Worm (Caenorhabditis elegans) whole organism, L4/young adult: ENCODE measurements around the gene efk-1.

Experiments used
- dao-5 ChIP-seq: sonication (generic microtip); optimal IDR thresholded peaks from 2 replicates; lab custom pipeline; 2016; ENCODE audit warnings: missing genotype, missing genetic modification characterization, moderate library complexity, missing compliant biosample characterization
- him-1 ChIP-seq: sonication (generic microtip); optimal IDR thresholded peaks from 2 replicates; lab custom pipeline; 2016; ENCODE audit warnings: missing genotype, missing genetic modification reagents, missing genetic modification characterization, missing compliant biosample characterization

DNA sequence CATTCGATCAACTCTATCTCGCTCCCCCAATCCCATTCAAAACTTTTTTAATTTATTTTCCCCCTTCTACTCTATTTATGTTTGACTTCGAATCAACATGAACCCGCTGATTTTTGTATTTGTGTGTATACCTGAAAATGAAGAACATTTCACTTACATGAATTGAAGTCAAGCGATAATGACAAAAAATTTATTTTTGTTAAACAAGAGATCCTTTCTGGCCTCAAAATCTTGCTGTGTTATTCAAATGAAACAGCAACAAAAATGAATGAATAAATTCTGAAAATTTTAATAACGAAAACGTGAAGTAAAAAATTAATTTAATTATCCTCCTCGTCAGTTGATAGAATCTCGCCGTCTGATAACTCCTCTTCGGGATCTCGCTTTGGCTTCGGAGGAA is 34.1 kb upstream of the efk-1 start:
- TF ChIP-seq dao-5 (tag; lab: Kevin White, UChicago) (no peak), him-1 (tag; lab: Kevin White, UChicago) (no peak)
